Worm (Caenorhabditis elegans) whole organism, L4 larva: ENCODE measurements around the gene F20E11.18.

ENCODE experiments used
- arid-1 ChIP-seq: fragments of 200-800 bp; sonication (Bioruptor generic); conservative IDR thresholded peaks from 2 replicates; pipeline ENCODE4 v1.3.6; 2022; ENCODE audit warnings: missing genetic modification reagents, missing genetic modification characterization, missing compliant biosample characterization
- fos-1 ChIP-seq: fragments of 150-350 bp; optimal IDR thresholded peaks from 2 replicates; lab custom pipeline; 2014; ENCODE audit warnings: missing biosample characterization, missing genetic modification characterization
- nhr-77 ChIP-seq: fragments of 150-350 bp; optimal IDR thresholded peaks from 2 replicates; lab custom pipeline; 2014; ENCODE audit warnings: missing biosample characterization, missing genetic modification characterization
- pqm-1 ChIP-seq: sonication (generic microtip); optimal IDR thresholded peaks from 2 replicates; lab custom pipeline; 2017; ENCODE audit warnings: missing biosample characterization, missing genetic modification characterization
- ztf-11 ChIP-seq: fragments of 150-350 bp; optimal IDR thresholded peaks from 2 replicates; lab custom pipeline; 2014; ENCODE audit warnings: missing biosample characterization, missing genetic modification characterization

- TF ChIP-seq ztf-11 (tag; lab: Kevin White, UChicago) (no peak), nhr-77 (tag; lab: Kevin White, UChicago) (no peak), pqm-1 (tag; lab: Kevin White, UChicago) (no peak), fos-1 (tag; lab: Kevin White, UChicago) (no peak), arid-1 (GFP tag; lab: Robert Waterston, UW) (no peak)
Measured at ce11 chrV:17414951-17415350, 21.4 kb downstream of the F20E11.18 start, which contains the start of gene T27C5.12.
